Fruit fly (Drosophila melanogaster) whole organism, prepupa: ENCODE data around the gene CG32264.

Source experiments
- CG10631 ChIP-seq: fragments of 200-800 bp; sonication (Bioruptor generic); optimal IDR thresholded peaks from 2 replicates; lab custom pipeline; 2016; ENCODE audit warnings: missing biosample characterization, missing genetic modification characterization
- CG11762 ChIP-seq: fragments of 200-800 bp; sonication (Bioruptor generic); optimal IDR thresholded peaks from 3 replicates; lab custom pipeline; 2016; ENCODE audit warnings: missing biosample characterization, missing genetic modification characterization; ENCODE audit not compliant: insufficient read depth
- Gug ChIP-seq: fragments of 200-800 bp; sonication (Bioruptor generic); IDR thresholded peaks from 2 replicates; pipeline ENCODE4 v1.3.6; 2022; ENCODE audit warnings: missing biosample characterization, missing genetic modification characterization
- Lpt ChIP-seq: fragments of 200-800 bp; sonication (Bioruptor generic); optimal IDR thresholded peaks from 3 replicates; lab custom pipeline; 2016; ENCODE audit warnings: missing biosample characterization, missing genetic modification characterization
- Met ChIP-seq: fragments of 200-800 bp; sonication (Bioruptor generic); optimal IDR thresholded peaks from 3 replicates; lab custom pipeline; 2016; ENCODE audit warnings: missing biosample characterization, missing genetic modification characterization
- salr ChIP-seq, 2 experiments: fragments of 200-800 bp; sonication (Bioruptor generic); optimal IDR thresholded peaks; 3 replicates each; lab custom pipeline; 2016 to 2018; ENCODE audit warnings: missing biosample characterization in 2 of 2, missing genetic modification characterization in 2 of 2, mild to moderate bottlenecking in 1 of 2
- spab ChIP-seq: fragments of 200-800 bp; sonication (Bioruptor generic); optimal IDR thresholded peaks from 2 replicates; lab custom pipeline; 2017; ENCODE audit warnings: missing biosample characterization, mild to moderate bottlenecking, missing genetic modification characterization, missing genetic modification reagents

dm6 chr3L:3850477-3850876 lies 44.2 kb upstream of the CG32264 start:
- TF ChIP-seq salr (GFP tag; optimal IDR thresholded peaks at IDR 0.05; lab: Kevin White, UChicago), result no peak
- TF ChIP-seq Lpt (GFP tag; lab: Kevin White, UChicago), result no peak
- no peak for TF ChIP-seq CG11762 (GFP tag; lab: Kevin White, UChicago)
- TF ChIP-seq Gug, result no peak
- no peak for TF ChIP-seq CG10631 (GFP tag; lab: Kevin White, UChicago)
- no peak for TF ChIP-seq spab (GFP tag; lab: Kevin White, UChicago)
- no peak for TF ChIP-seq Met (GFP tag; lab: Kevin White, UChicago)
